Worm (Caenorhabditis elegans) whole organism, L3 larva: Measurements from ENCODE around the gene blos-1.

Source experiments
- R02D3.7 ChIP-seq: fragments of 150-350 bp; optimal IDR thresholded peaks from 2 replicates; lab custom pipeline; 2014; ENCODE audit warnings: missing biosample characterization, missing genetic modification characterization
- ZK546.5 ChIP-seq: sonication (generic microtip); optimal IDR thresholded peaks from 2 replicates; lab custom pipeline; 2017; ENCODE audit warnings: missing biosample characterization, missing genetic modification characterization
- aly-2 ChIP-seq: fragments of 150-350 bp; optimal IDR thresholded peaks from 2 replicates; lab custom pipeline; 2014; ENCODE audit warnings: missing biosample characterization, missing genetic modification characterization
- ama-1 ChIP-seq: fragments of 150-350 bp; optimal IDR thresholded peaks from 2 replicates; lab custom pipeline; 2018
- ceh-16 ChIP-seq: sonication (generic microtip); optimal IDR thresholded peaks from 2 replicates; lab custom pipeline; 2017; ENCODE audit warnings: missing biosample characterization, missing genetic modification characterization
- ceh-28 ChIP-seq: fragments of 150-350 bp; optimal IDR thresholded peaks from 2 replicates; lab custom pipeline; 2014; ENCODE audit warnings: missing biosample characterization, missing genetic modification reagents, missing genetic modification characterization
- ceh-82 ChIP-seq: fragments of 150-350 bp; optimal IDR thresholded peaks from 2 replicates; lab custom pipeline; 2014; ENCODE audit warnings: missing biosample characterization, missing genetic modification characterization
- ceh-9 ChIP-seq: sonication (generic microtip); optimal IDR thresholded peaks from 2 replicates; lab custom pipeline; 2018; ENCODE audit warnings: missing biosample characterization, missing genetic modification characterization
- daf-12 ChIP-seq: fragments of 150-350 bp; optimal IDR thresholded peaks from 2 replicates; lab custom pipeline; 2014; ENCODE audit warnings: missing biosample characterization, missing genetic modification reagents, missing genetic modification characterization
- egl-27 ChIP-seq: sonication (generic microtip); optimal IDR thresholded peaks from 4 replicates; lab custom pipeline; 2017; ENCODE audit warnings: missing biosample characterization, missing genetic modification reagents, missing genetic modification characterization
- egl-5 ChIP-seq: fragments of 150-350 bp; optimal IDR thresholded peaks from 2 replicates; lab custom pipeline; 2017; ENCODE audit warnings: missing biosample characterization, missing genetic modification reagents, missing genetic modification characterization, inconsistent platforms
- elt-1 ChIP-seq: fragments of 150-350 bp; optimal IDR thresholded peaks from 2 replicates; lab custom pipeline; 2014; ENCODE audit warnings: missing biosample characterization, missing genetic modification characterization
- elt-2 ChIP-seq: sonication (generic microtip); optimal IDR thresholded peaks from 2 replicates; lab custom pipeline; 2016; ENCODE audit warnings: missing genetic modification reagents, mild to moderate bottlenecking, missing genetic modification characterization, missing compliant biosample characterization
- elt-3 ChIP-seq, 3 experiments: fragments of 150-350 bp in 1 of 3; sonication (generic microtip) in 2 of 3; optimal IDR thresholded peaks; 2 replicates in 2 of 3; 4 replicates in 1 of 3; lab custom pipeline; 2014 to 2017; ENCODE audit warnings: missing biosample characterization in 3 of 3, missing genetic modification characterization in 3 of 3
- eor-1 ChIP-seq, 2 experiments: fragments of 150-350 bp; optimal IDR thresholded peaks; 2 replicates each; lab custom pipeline; 2014 to 2018; ENCODE audit warnings: missing biosample characterization in 2 of 2, missing genetic modification characterization in 2 of 2
- fkh-10 ChIP-seq: sonication (generic microtip); optimal IDR thresholded peaks from 2 replicates; lab custom pipeline; 2017; ENCODE audit warnings: missing biosample characterization, missing genetic modification reagents, missing genetic modification characterization
- fkh-2 ChIP-seq: fragments of 150-350 bp; optimal IDR thresholded peaks from 2 replicates; lab custom pipeline; 2014; ENCODE audit warnings: missing biosample characterization, missing genetic modification reagents, missing genetic modification characterization
- fos-1 ChIP-seq: fragments of 150-350 bp; optimal IDR thresholded peaks from 2 replicates; lab custom pipeline; 2014; ENCODE audit warnings: missing biosample characterization, missing genetic modification characterization
- hmg-11 ChIP-seq: sonication (generic microtip); optimal IDR thresholded peaks from 2 replicates; lab custom pipeline; 2016; ENCODE audit warnings: missing genetic modification characterization, missing compliant biosample characterization
- jun-1 ChIP-seq: fragments of 150-350 bp; optimal IDR thresholded peaks from 2 replicates; lab custom pipeline; 2014; ENCODE audit warnings: missing biosample characterization, missing genetic modification reagents, missing genetic modification characterization
- lin-15B ChIP-seq: fragments of 150-350 bp; optimal IDR thresholded peaks from 2 replicates; lab custom pipeline; 2014; ENCODE audit warnings: missing biosample characterization, missing genetic modification characterization
- lin-39 ChIP-seq: fragments of 150-350 bp; optimal IDR thresholded peaks from 2 replicates; lab custom pipeline; 2018; ENCODE audit warnings: missing biosample characterization, missing genetic modification reagents, missing genetic modification characterization
- lsy-12 ChIP-seq: sonication (generic microtip); optimal IDR thresholded peaks from 2 replicates; lab custom pipeline; 2016; ENCODE audit warnings: mild to moderate bottlenecking, missing genetic modification characterization, missing compliant biosample characterization
- mdl-1 ChIP-seq: fragments of 150-350 bp; optimal IDR thresholded peaks from 2 replicates; lab custom pipeline; 2014; ENCODE audit warnings: missing biosample characterization, missing genetic modification characterization
- mml-1 ChIP-seq: fragments of 150-350 bp; sonication (generic microtip); optimal IDR thresholded peaks from 3 replicates; lab custom pipeline; 2014; ENCODE audit warnings: missing biosample characterization, missing genetic modification characterization
- nfya-1 ChIP-seq: sonication (generic microtip); optimal IDR thresholded peaks from 2 replicates; lab custom pipeline; 2017; ENCODE audit warnings: missing genetic modification characterization, mild to moderate bottlenecking, missing compliant biosample characterization, antibody characterized with exemption, moderate library complexity; ENCODE audit not compliant: insufficient read depth
- nhr-11 ChIP-seq: fragments of 150-350 bp; optimal IDR thresholded peaks from 2 replicates; lab custom pipeline; 2014; ENCODE audit warnings: missing biosample characterization, missing genetic modification characterization
- nhr-12 ChIP-seq: fragments of 150-350 bp; optimal IDR thresholded peaks from 2 replicates; lab custom pipeline; 2014; ENCODE audit warnings: missing biosample characterization, missing genetic modification characterization
- nhr-23 ChIP-seq: fragments of 150-350 bp; optimal IDR thresholded peaks from 2 replicates; lab custom pipeline; 2014; ENCODE audit warnings: missing biosample characterization, missing genetic modification reagents, missing genetic modification characterization
- nhr-237 ChIP-seq: fragments of 150-350 bp; optimal IDR thresholded peaks from 2 replicates; lab custom pipeline; 2014; ENCODE audit warnings: missing biosample characterization, missing genetic modification characterization
- nhr-25 ChIP-seq: sonication (generic microtip); optimal IDR thresholded peaks from 2 replicates; lab custom pipeline; 2017; ENCODE audit warnings: missing biosample characterization, missing genetic modification characterization
- nhr-28 ChIP-seq: fragments of 150-350 bp; optimal IDR thresholded peaks from 2 replicates; lab custom pipeline; 2014; ENCODE audit warnings: missing biosample characterization, missing genetic modification characterization
- nhr-43 ChIP-seq: sonication (generic microtip); optimal IDR thresholded peaks from 2 replicates; lab custom pipeline; 2016; ENCODE audit warnings: mild to moderate bottlenecking, missing genetic modification characterization, missing compliant biosample characterization; ENCODE audit not compliant: poor library complexity, severe bottlenecking
- nhr-67 ChIP-seq: fragments of 150-350 bp; optimal IDR thresholded peaks from 2 replicates; lab custom pipeline; 2014; ENCODE audit warnings: missing biosample characterization, missing genetic modification characterization
- nhr-76 ChIP-seq: fragments of 150-350 bp; sonication (generic microtip); optimal IDR thresholded peaks from 5 replicates; lab custom pipeline; 2014; ENCODE audit warnings: missing biosample characterization, missing genetic modification characterization
- nhr-77 ChIP-seq: fragments of 150-350 bp; optimal IDR thresholded peaks from 2 replicates; lab custom pipeline; 2014; ENCODE audit warnings: missing biosample characterization, missing genetic modification characterization
- pha-4 ChIP-seq: fragments of 150-350 bp; optimal IDR thresholded peaks from 2 replicates; lab custom pipeline; 2014; ENCODE audit warnings: missing biosample characterization, missing genetic modification reagents, missing genetic modification characterization
- pqm-1 ChIP-seq: fragments of 150-350 bp; optimal IDR thresholded peaks from 2 replicates; lab custom pipeline; 2017; ENCODE audit warnings: missing biosample characterization, missing genetic modification characterization, inconsistent platforms
- sea-2 ChIP-seq: fragments of 150-350 bp; sonication (generic microtip); optimal IDR thresholded peaks from 4 replicates; lab custom pipeline; 2014; ENCODE audit warnings: missing biosample characterization, missing genetic modification reagents, missing genetic modification characterization
- skn-1 ChIP-seq: fragments of 150-350 bp; optimal IDR thresholded peaks from 2 replicates; lab custom pipeline; 2014; ENCODE audit warnings: missing biosample characterization, missing genetic modification characterization
- snpc-4 ChIP-seq: fragments of 150-350 bp; optimal IDR thresholded peaks from 2 replicates; lab custom pipeline; 2014; ENCODE audit warnings: missing biosample characterization, missing genetic modification characterization
- tbx-2 ChIP-seq: sonication (generic microtip); optimal IDR thresholded peaks from 2 replicates; lab custom pipeline; 2016; ENCODE audit warnings: mild to moderate bottlenecking, missing genetic modification characterization, missing compliant biosample characterization
- unc-39 ChIP-seq: sonication (generic microtip); optimal IDR thresholded peaks from 4 replicates; lab custom pipeline; 2017; ENCODE audit warnings: missing biosample characterization, missing genetic modification characterization
- unc-62 ChIP-seq: fragments of 150-350 bp; sonication (generic microtip); optimal IDR thresholded peaks from 4 replicates; lab custom pipeline; 2014; ENCODE audit warnings: missing biosample characterization, missing genetic modification reagents, missing genetic modification characterization
- zag-1 ChIP-seq: fragments of 150-350 bp; optimal IDR thresholded peaks from 2 replicates; lab custom pipeline; 2014; ENCODE audit warnings: missing biosample characterization, missing genetic modification characterization
- ztf-11 ChIP-seq: fragments of 150-350 bp; optimal IDR thresholded peaks from 2 replicates; lab custom pipeline; 2014; ENCODE audit warnings: missing biosample characterization, missing genetic modification characterization
- ztf-4 ChIP-seq: fragments of 150-350 bp; optimal IDR thresholded peaks from 2 replicates; lab custom pipeline; 2014; ENCODE audit warnings: missing biosample characterization, missing genetic modification characterization

blos-1 gene

ce11 chrIII:10216585-10217278 is 5.0 kb upstream of the blos-1 start, which contains the start of gene cts-1:
Gene cts-1 (minus strand): TSS chrIII:10216635.
- TF ChIP-seq jun-1, result peak; percentile 86
- TF ChIP-seq nhr-28, result no peak
- TF ChIP-seq nhr-23 (tag; lab: Kevin White, UChicago), result peak; percentile 86
- TF ChIP-seq unc-62 (GFP tag; lab: Kevin White, UChicago), result peak; percentile 36
- TF ChIP-seq eor-1 (tag; optimal IDR thresholded peaks at IDR 0.05; lab: Kevin White, UChicago), result no peak
- TF ChIP-seq elt-2 (tag; lab: Kevin White, UChicago), result peak; percentile 93
- TF ChIP-seq egl-27 (tag; lab: Kevin White, UChicago), result peak; percentile 77
- no peak for TF ChIP-seq zag-1 (tag; lab: Kevin White, UChicago)
- TF ChIP-seq nhr-25 (tag; lab: Kevin White, UChicago), result peak; percentile 91
- TF ChIP-seq ama-1 (lab: Kevin White, UChicago), result peak; percentile 44
- no peak for TF ChIP-seq sea-2 (GFP tag; lab: Kevin White, UChicago)
- no peak for TF ChIP-seq egl-5
- TF ChIP-seq skn-1 (tag; lab: Kevin White, UChicago), result no peak
- no peak for TF ChIP-seq aly-2 (tag; lab: Kevin White, UChicago)
- TF ChIP-seq pha-4, result peak; percentile 90
- no peak for TF ChIP-seq daf-12 (tag; lab: Kevin White, UChicago)
- TF ChIP-seq fkh-2 (tag; lab: Kevin White, UChicago), result no peak
- TF ChIP-seq unc-39 (tag; lab: Kevin White, UChicago), result no peak
- no peak for TF ChIP-seq nhr-12 (tag; lab: Kevin White, UChicago)
- TF ChIP-seq mml-1 (tag; lab: Kevin White, UChicago), result no peak
- no peak for TF ChIP-seq ceh-16 (tag; lab: Kevin White, UChicago)
- peak; percentile 50 for TF ChIP-seq R02D3.7 (tag; lab: Kevin White, UChicago)
- peak; percentile 92 for TF ChIP-seq lin-15B
- peak; percentile 29 for TF ChIP-seq hmg-11
- TF ChIP-seq mdl-1 (tag; lab: Kevin White, UChicago), result peak; percentile 53
- TF ChIP-seq nhr-67 (tag; lab: Kevin White, UChicago), result no peak
- TF ChIP-seq nhr-11 (tag; lab: Kevin White, UChicago), result peak; percentile 11
- peak; percentile 79 for TF ChIP-seq lsy-12 (tag; lab: Kevin White, UChicago)
- TF ChIP-seq ceh-82 (tag; lab: Kevin White, UChicago), result no peak
- peak; percentile 86 for TF ChIP-seq nfya-1 (tag; lab: Kevin White, UChicago)
- peak; percentile 33 for TF ChIP-seq nhr-76 (tag; lab: Kevin White, UChicago)
- no peak for TF ChIP-seq ztf-11 (tag; lab: Kevin White, UChicago)
- peak; percentile 38 for TF ChIP-seq snpc-4 (tag; lab: Kevin White, UChicago)
- peak; percentile 87 for TF ChIP-seq lin-39
- peak; percentile 83 for TF ChIP-seq pqm-1 (tag; lab: Kevin White, UChicago)
- no peak for TF ChIP-seq ztf-4
- TF ChIP-seq nhr-43 (tag; lab: Kevin White, UChicago), result peak; percentile 36
- peak; percentile 73 for TF ChIP-seq fos-1 (tag; lab: Kevin White, UChicago)
- peak; percentile 71 for TF ChIP-seq ceh-28
- no peak for TF ChIP-seq nhr-237 (tag; lab: Kevin White, UChicago)
- TF ChIP-seq tbx-2 (tag; lab: Kevin White, UChicago), result peak; percentile 43
- no peak for TF ChIP-seq fkh-10 (GFP tag; lab: Kevin White, UChicago)
- TF ChIP-seq elt-1 (tag; lab: Kevin White, UChicago), result peak; percentile 67
- peak in 1 of 3 experiments; percentile 70 for TF ChIP-seq elt-3 (tag; optimal IDR thresholded peaks at IDR 0.05; lab: Kevin White, UChicago)
- no peak for TF ChIP-seq ceh-9
- TF ChIP-seq ZK546.5 (tag; lab: Kevin White, UChicago), result no peak
- TF ChIP-seq nhr-77 (tag; lab: Kevin White, UChicago), result no peak
- TF ChIP-seq, all 47 proteins: peak for 25
